Worm (Caenorhabditis elegans) whole organism, young adult: ENCODE measurements around the gene gpa-5.

ENCODE experiments used
- B0035.1 ChIP-seq: sonication (generic microtip); optimal IDR thresholded peaks from 2 replicates; lab custom pipeline; 2016; ENCODE audit warnings: missing genetic modification characterization, mild to moderate bottlenecking, missing compliant biosample characterization, missing genotype, missing genetic modification reagents
- F10E7.11 ChIP-seq: sonication (generic microtip); optimal IDR thresholded peaks from 2 replicates; lab custom pipeline; 2017; ENCODE audit warnings: mild to moderate bottlenecking, missing genetic modification characterization, moderate library complexity, missing compliant biosample characterization
- F22D6.2 ChIP-seq: sonication (generic microtip); optimal IDR thresholded peaks from 2 replicates; lab custom pipeline; 2016; ENCODE audit warnings: mild to moderate bottlenecking, missing genetic modification characterization, missing compliant biosample characterization
- F23B12.7 ChIP-seq: sonication (generic microtip); optimal IDR thresholded peaks from 2 replicates; lab custom pipeline; 2017; ENCODE audit warnings: missing genetic modification characterization, mild to moderate bottlenecking, missing compliant biosample characterization, antibody characterized with exemption, moderate library complexity; ENCODE audit not compliant: insufficient read depth
- F55B11.4 ChIP-seq: sonication (generic microtip); optimal IDR thresholded peaks from 2 replicates; lab custom pipeline; 2016; ENCODE audit warnings: missing compliant biosample characterization, missing genetic modification characterization, borderline replicate concordance; ENCODE audit not compliant: insufficient read depth
- F57A8.1 ChIP-seq: fragments of 200-800 bp; sonication (Bioruptor generic); optimal IDR thresholded peaks from 2 replicates; lab custom pipeline; 2018; ENCODE audit warnings: mild to moderate bottlenecking, missing genetic modification characterization, moderate library complexity, missing compliant biosample characterization
- Y53G8AR.9 ChIP-seq: fragments of 200-800 bp; sonication (Bioruptor generic); conservative IDR thresholded peaks from 2 replicates; pipeline ENCODE4 v1.3.6; 2022; ENCODE audit warnings: missing genetic modification reagents, missing genetic modification characterization, missing compliant biosample characterization
- Y95B8A.8 ChIP-seq: fragments of 200-800 bp; sonication (Bioruptor generic); IDR thresholded peaks from 2 replicates; pipeline ENCODE4 v1.3.6; 2022; ENCODE audit warnings: missing genetic modification reagents, missing genetic modification characterization, missing compliant biosample characterization
- aptf-2 ChIP-seq: fragments of 200-800 bp; sonication (Bioruptor generic); conservative IDR thresholded peaks from 2 replicates; pipeline ENCODE4 v1.3.6; 2022; ENCODE audit warnings: missing genetic modification reagents, missing genetic modification characterization, missing compliant biosample characterization
- attf-3 ChIP-seq: fragments of 200-800 bp; sonication (Bioruptor generic); conservative IDR thresholded peaks from 2 replicates; pipeline ENCODE4 v1.3.6; 2022; ENCODE audit warnings: missing genetic modification reagents, missing genetic modification characterization, missing compliant biosample characterization
- attf-5 ChIP-seq: fragments of 200-800 bp; sonication (Bioruptor generic); optimal IDR thresholded peaks from 2 replicates; lab custom pipeline; 2018; ENCODE audit warnings: mild to moderate bottlenecking, missing genetic modification characterization, missing compliant biosample characterization
- bed-1 ChIP-seq: fragments of 200-800 bp; sonication (Bioruptor generic); IDR thresholded peaks from 2 replicates; pipeline ENCODE4 v1.3.6; 2022; ENCODE audit warnings: missing genetic modification reagents, missing genetic modification characterization, missing compliant biosample characterization
- ceh-27 ChIP-seq: fragments of 200-800 bp; sonication (Bioruptor generic); optimal IDR thresholded peaks from 2 replicates; lab custom pipeline; 2018; ENCODE audit warnings: mild to moderate bottlenecking, missing genetic modification characterization, moderate library complexity, missing compliant biosample characterization
- ceh-58 ChIP-seq: fragments of 200-800 bp; sonication (Bioruptor generic); IDR thresholded peaks from 2 replicates; pipeline ENCODE4 v1.3.6; 2022; ENCODE audit warnings: missing genetic modification characterization, missing compliant biosample characterization
- egl-18 ChIP-seq: fragments of 200-800 bp; sonication (Bioruptor generic); IDR thresholded peaks from 2 replicates; pipeline ENCODE4 v1.3.6; 2022; ENCODE audit warnings: missing genetic modification reagents, missing genetic modification characterization, missing compliant biosample characterization
- egl-44 ChIP-seq: fragments of 200-800 bp; sonication (Bioruptor generic); IDR thresholded peaks from 2 replicates; pipeline ENCODE4 v1.3.6; 2022; ENCODE audit warnings: missing genetic modification reagents, missing genetic modification characterization, missing compliant biosample characterization
- ets-4 ChIP-seq: fragments of 200-800 bp; sonication (Bioruptor generic); optimal IDR thresholded peaks from 2 replicates; lab custom pipeline; 2018; ENCODE audit warnings: mild to moderate bottlenecking, missing genetic modification characterization, missing compliant biosample characterization
- hrde-1 ChIP-seq: sonication (generic microtip); optimal IDR thresholded peaks from 2 replicates; lab custom pipeline; 2016; ENCODE audit warnings: missing genetic modification characterization, mild to moderate bottlenecking, missing compliant biosample characterization, moderate library complexity, missing genotype, missing genetic modification reagents, borderline replicate concordance
- lag-1 ChIP-seq: fragments of 200-800 bp; sonication (Bioruptor generic); IDR thresholded peaks from 2 replicates; pipeline ENCODE4 v1.3.6; 2022; ENCODE audit warnings: missing genetic modification reagents, missing genetic modification characterization, missing compliant biosample characterization
- let-607 ChIP-seq, 2 experiments: fragments of 200-800 bp in 1 of 2; sonication (Bioruptor generic) in 1 of 2; sonication (generic microtip) in 1 of 2; optimal IDR thresholded peaks; 2 replicates each; lab custom pipeline; 2016 to 2018; ENCODE audit warnings: mild to moderate bottlenecking in 2 of 2, missing compliant biosample characterization in 2 of 2, missing genetic modification characterization in 2 of 2, moderate library complexity in 2 of 2, missing genotype in 1 of 2
- madf-10 ChIP-seq: sonication (generic microtip); optimal IDR thresholded peaks from 2 replicates; lab custom pipeline; 2016; ENCODE audit warnings: mild to moderate bottlenecking, missing genetic modification characterization, missing compliant biosample characterization
- mes-4 ChIP-seq: sonication (generic microtip); optimal IDR thresholded peaks from 2 replicates; lab custom pipeline; 2016; ENCODE audit warnings: missing genotype, missing genetic modification characterization, missing compliant biosample characterization
- nfyb-1 ChIP-seq: fragments of 200-800 bp; sonication (Bioruptor generic); IDR thresholded peaks from 2 replicates; pipeline ENCODE4 v1.3.6; 2022; ENCODE audit warnings: missing genetic modification reagents, missing genetic modification characterization, missing compliant biosample characterization
- nhr-27 ChIP-seq: fragments of 200-800 bp; sonication (Bioruptor generic); optimal IDR thresholded peaks from 2 replicates; lab custom pipeline; 2018; ENCODE audit warnings: mild to moderate bottlenecking, missing genetic modification characterization, moderate library complexity, missing compliant biosample characterization
- repo-1 ChIP-seq: sonication (generic microtip); optimal IDR thresholded peaks from 2 replicates; lab custom pipeline; 2017; ENCODE audit warnings: mild to moderate bottlenecking, missing genetic modification characterization, missing compliant biosample characterization
- sdz-38 ChIP-seq: sonication (generic microtip); optimal IDR thresholded peaks from 2 replicates; lab custom pipeline; 2016; ENCODE audit warnings: missing genotype, missing genetic modification characterization, missing compliant biosample characterization
- snpc-1.1 ChIP-seq: sonication (generic microtip); optimal IDR thresholded peaks from 2 replicates; lab custom pipeline; 2017; ENCODE audit warnings: missing genetic modification characterization, mild to moderate bottlenecking, missing compliant biosample characterization, antibody characterized with exemption, moderate library complexity, missing genotype, missing genetic modification reagents; ENCODE audit not compliant: insufficient read depth
- snpc-1.3 ChIP-seq: sonication (generic microtip); optimal IDR thresholded peaks from 2 replicates; lab custom pipeline; 2017; ENCODE audit warnings: missing genetic modification characterization, mild to moderate bottlenecking, missing compliant biosample characterization, antibody characterized with exemption, moderate library complexity, missing genotype, missing genetic modification reagents; ENCODE audit not compliant: insufficient read depth
- snpc-3.4 ChIP-seq: sonication (generic microtip); optimal IDR thresholded peaks from 2 replicates; lab custom pipeline; 2017; ENCODE audit warnings: missing genetic modification characterization, mild to moderate bottlenecking, missing compliant biosample characterization, antibody characterized with exemption, moderate library complexity, missing genotype, missing genetic modification reagents
- tbp1 ChIP-seq: fragments of 200-800 bp; sonication (Bioruptor generic); optimal IDR thresholded peaks from 2 replicates; lab custom pipeline; 2018; ENCODE audit warnings: mild to moderate bottlenecking, missing genetic modification characterization, missing compliant biosample characterization
- ztf-18 ChIP-seq: sonication (generic microtip); optimal IDR thresholded peaks from 2 replicates; lab custom pipeline; 2016; ENCODE audit warnings: missing genotype, mild to moderate bottlenecking, missing genetic modification characterization, missing compliant biosample characterization
- ztf-26 ChIP-seq: sonication (generic microtip); optimal IDR thresholded peaks from 2 replicates; lab custom pipeline; 2017; ENCODE audit warnings: missing genetic modification characterization, missing compliant biosample characterization
- ztf-28 ChIP-seq: fragments of 200-800 bp; sonication (Bioruptor generic); IDR thresholded peaks from 2 replicates; pipeline ENCODE4 v1.3.6; 2022; ENCODE audit warnings: missing genetic modification reagents, missing genetic modification characterization, missing compliant biosample characterization
- ztf-3 ChIP-seq: fragments of 200-800 bp; sonication (Bioruptor generic); optimal IDR thresholded peaks from 2 replicates; lab custom pipeline; 2018; ENCODE audit warnings: mild to moderate bottlenecking, missing genetic modification characterization, missing compliant biosample characterization
- ztf-6 ChIP-seq: fragments of 200-800 bp; sonication (Bioruptor generic); IDR thresholded peaks from 2 replicates; pipeline ENCODE4 v1.3.6; 2022; ENCODE audit warnings: missing genetic modification reagents, missing genetic modification characterization, missing compliant biosample characterization

Gene gpa-5

DNA sequence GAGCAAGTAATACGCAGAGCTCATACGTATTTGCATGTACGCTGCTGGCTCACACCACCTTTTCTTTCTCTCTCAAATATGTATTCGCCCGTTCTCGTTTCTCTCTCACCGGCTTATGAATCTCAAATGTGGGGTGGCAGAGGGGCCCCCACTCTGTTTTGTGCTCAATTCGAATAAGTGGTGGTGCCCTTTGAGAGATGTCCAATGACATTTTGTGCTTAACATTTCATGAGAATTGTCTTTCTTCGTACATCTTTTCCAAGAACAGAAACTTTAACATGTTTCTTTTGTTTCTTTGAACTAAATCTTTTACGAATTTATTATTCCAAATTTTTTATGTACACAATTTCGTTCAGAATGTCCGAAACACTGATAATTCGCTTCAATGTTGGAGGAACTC, 36.8 kb downstream of the gpa-5 start, which contains the start of gene F49H12.3:
F49H12.3 (plus strand) TSS at position 357 of the 400 bp plus-strand sequence.
- TF ChIP-seq ztf-18 (tag; lab: Kevin White, UChicago) = no peak

DNA sequence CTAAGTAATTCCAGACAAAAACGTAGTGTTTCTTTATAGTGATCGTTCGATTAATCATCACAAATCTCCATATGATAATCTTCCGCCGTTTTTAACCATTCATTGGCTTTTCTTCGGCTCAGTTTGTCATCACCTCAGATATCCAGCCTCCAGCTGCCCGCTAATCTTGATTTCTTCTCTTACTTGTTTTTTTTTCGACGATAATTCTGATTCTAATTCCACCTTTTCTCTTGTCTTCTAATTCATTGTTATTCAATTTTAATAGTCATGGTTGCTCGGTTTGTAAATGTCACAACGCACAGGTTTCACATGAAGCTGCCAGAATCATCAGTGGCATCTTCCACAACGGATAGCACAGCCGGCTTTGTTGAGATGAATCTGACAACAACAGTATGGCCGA, 41.3 kb downstream of the gpa-5 start, which contains the start of gene F49H12.4:
F49H12.4 (plus strand) TSS at position 301 of the 400 bp plus-strand sequence.
- TF ChIP-seq aptf-2 (GFP tag; lab: Robert Waterston, UW) (no peak), hrde-1 (tag; lab: Kevin White, UChicago) (no peak), Y95B8A.8 (no peak), nhr-27 (tag; lab: Kevin White, UChicago) (no peak)

DNA sequence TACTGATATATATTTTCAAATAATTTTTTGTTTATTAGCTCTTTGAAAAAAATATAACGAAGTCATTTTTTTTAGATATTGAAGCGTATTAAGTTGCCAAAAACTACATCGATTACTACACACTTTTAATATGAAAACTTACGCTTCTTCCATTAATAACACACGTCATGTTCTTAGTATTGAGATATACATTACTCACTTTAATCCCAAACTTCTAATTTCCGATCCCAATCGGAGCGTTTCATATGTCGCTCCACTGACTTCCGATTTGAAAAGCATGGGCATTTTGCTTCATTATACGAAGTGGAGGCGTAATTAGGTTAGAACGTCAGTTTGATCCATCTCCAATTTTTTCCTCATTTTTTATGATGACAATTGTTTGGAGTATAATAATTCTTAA, 42.0 kb downstream of the gpa-5 start:
- no peak for TF ChIP-seq egl-18 (GFP tag; lab: Robert Waterston, UW)
- TF ChIP-seq tbp1 (GFP tag; lab: Kevin White, UChicago) = no peak
- TF ChIP-seq ceh-58 = no peak
- no peak for TF ChIP-seq attf-5 (GFP tag; lab: Kevin White, UChicago)
- no peak for TF ChIP-seq nfyb-1 (GFP tag; lab: Robert Waterston, UW)
- TF ChIP-seq B0035.1 = no peak
- TF ChIP-seq ceh-27 (GFP tag; lab: Kevin White, UChicago) = no peak
- no peak for TF ChIP-seq lag-1 (GFP tag; lab: Robert Waterston, UW)
- TF ChIP-seq F10E7.11 (tag; lab: Kevin White, UChicago) = no peak
- no peak for TF ChIP-seq F22D6.2
- no peak for TF ChIP-seq sdz-38 (tag; lab: Kevin White, UChicago)
- no peak for TF ChIP-seq let-607 (tag; optimal IDR thresholded peaks at IDR 0.05; lab: Kevin White, UChicago)
- TF ChIP-seq snpc-1.1 = no peak
- no peak for TF ChIP-seq F55B11.4 (tag; lab: Kevin White, UChicago)
- no peak for TF ChIP-seq egl-44 (GFP tag; lab: Robert Waterston, UW)
- TF ChIP-seq ztf-28 (GFP tag; lab: Robert Waterston, UW) = no peak
- no peak for TF ChIP-seq mes-4 (tag; lab: Kevin White, UChicago)

DNA sequence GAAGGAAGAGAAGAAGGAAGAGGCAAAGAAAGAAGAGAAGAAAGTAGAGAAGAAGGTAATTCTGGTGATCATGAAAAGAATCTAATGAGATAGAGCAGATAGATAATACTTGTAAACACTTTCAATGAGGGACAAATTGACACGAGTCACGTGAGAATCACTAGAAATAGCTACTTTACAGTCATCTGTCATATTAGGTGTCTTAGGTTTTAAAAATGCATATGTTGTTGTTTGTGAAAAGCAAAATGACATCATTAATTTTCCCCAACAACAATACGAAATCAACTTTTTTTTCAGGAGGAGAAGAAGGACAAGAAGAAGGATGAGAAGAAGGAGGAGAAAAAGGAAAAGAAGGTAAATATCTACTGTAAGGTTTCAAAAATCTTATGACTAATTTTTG, 45.7 kb downstream of the gpa-5 start:
- TF ChIP-seq ztf-26 (no peak), aptf-2 (GFP tag; lab: Robert Waterston, UW) (no peak), ztf-3 (GFP tag; lab: Kevin White, UChicago) (no peak), Y53G8AR.9 (GFP tag; lab: Robert Waterston, UW) (no peak), F22D6.2 (no peak), F23B12.7 (no peak), ceh-58 (no peak), F57A8.1 (GFP tag; lab: Kevin White, UChicago) (no peak), B0035.1 (no peak), bed-1 (GFP tag; lab: Robert Waterston, UW) (no peak), ceh-27 (GFP tag; lab: Kevin White, UChicago) (no peak), snpc-3.4 (tag; lab: Kevin White, UChicago) (no peak), ztf-6 (no peak), mes-4 (tag; lab: Kevin White, UChicago) (no peak), snpc-1.3 (tag; lab: Kevin White, UChicago) (no peak), madf-10 (tag; lab: Kevin White, UChicago) (no peak), ets-4 (GFP tag; lab: Kevin White, UChicago) (no peak), repo-1 (no peak), attf-3 (GFP tag; lab: Robert Waterston, UW) (no peak), Y95B8A.8 (no peak)
